Worm (Caenorhabditis elegans) whole organism, L3 larva: ENCODE results near the gene ctg-2.

Source experiments
- R02D3.7 ChIP-seq: fragments of 150-350 bp; optimal IDR thresholded peaks from 2 replicates; lab custom pipeline; 2014; ENCODE audit warnings: missing biosample characterization, missing genetic modification characterization
- ama-1 ChIP-seq: fragments of 150-350 bp; optimal IDR thresholded peaks from 2 replicates; lab custom pipeline; 2018
- elt-1 ChIP-seq: fragments of 150-350 bp; optimal IDR thresholded peaks from 2 replicates; lab custom pipeline; 2014; ENCODE audit warnings: missing biosample characterization, missing genetic modification characterization
- nhr-23 ChIP-seq: fragments of 150-350 bp; optimal IDR thresholded peaks from 2 replicates; lab custom pipeline; 2014; ENCODE audit warnings: missing biosample characterization, missing genetic modification reagents, missing genetic modification characterization
- sea-2 ChIP-seq: fragments of 150-350 bp; sonication (generic microtip); optimal IDR thresholded peaks from 4 replicates; lab custom pipeline; 2014; ENCODE audit warnings: missing biosample characterization, missing genetic modification reagents, missing genetic modification characterization
- skn-1 ChIP-seq: fragments of 150-350 bp; optimal IDR thresholded peaks from 2 replicates; lab custom pipeline; 2014; ENCODE audit warnings: missing biosample characterization, missing genetic modification characterization

- TF ChIP-seq nhr-23 (no peak), ama-1 (lab: Kevin White, UChicago) (no peak), sea-2 (GFP tag; lab: Kevin White, UChicago) (no peak), R02D3.7 (tag; lab: Kevin White, UChicago) (no peak), skn-1 (no peak), elt-1 (tag; lab: Kevin White, UChicago) (no peak)
Measured at ce11 chrII:8551100-8551499, 36.2 kb downstream of the ctg-2 start.
